Worm (Caenorhabditis elegans) whole organism, L1 larva: ENCODE data around the gene nspc-19.
A peak's percentile ranks its signal among the peaks of the same experiment; 100 is the strongest.

Source experiments
- C34B4.2 ChIP-seq: sonication (generic microtip); optimal IDR thresholded peaks from 2 replicates; lab custom pipeline; 2017; ENCODE audit warnings: mild to moderate bottlenecking, missing genetic modification characterization, missing compliant biosample characterization
- aly-2 ChIP-seq: fragments of 150-350 bp; optimal IDR thresholded peaks from 2 replicates; lab custom pipeline; 2014; ENCODE audit warnings: missing biosample characterization, missing genetic modification characterization
- blmp-1 ChIP-seq: fragments of 150-350 bp; optimal IDR thresholded peaks from 2 replicates; lab custom pipeline; 2014; ENCODE audit warnings: missing biosample characterization, missing genetic modification characterization
- ceh-63 ChIP-seq: fragments of 200-800 bp; sonication (Bioruptor generic); optimal IDR thresholded peaks from 2 replicates; lab custom pipeline; 2018; ENCODE audit warnings: mild to moderate bottlenecking, missing genetic modification characterization, missing compliant biosample characterization
- ceh-90 ChIP-seq: sonication (generic microtip); optimal IDR thresholded peaks from 2 replicates; lab custom pipeline; 2016; ENCODE audit warnings: missing genetic modification characterization, missing compliant biosample characterization
- efl-1 ChIP-seq, 4 experiments: fragments of 150-350 bp; optimal IDR thresholded peaks in 3 of 4; peaks in 1 of 4; 1 replicate in 1 of 4; 2 replicates in 3 of 4; lab custom pipeline; 2014; ENCODE audit warnings: missing biosample characterization in 2 of 4, missing genetic modification characterization in 2 of 4, missing genetic modification reagents in 2 of 4
- efl-3 ChIP-seq: fragments of 200-800 bp; sonication (Bioruptor generic); optimal IDR thresholded peaks from 2 replicates; lab custom pipeline; 2018; ENCODE audit warnings: mild to moderate bottlenecking, missing genetic modification characterization, missing compliant biosample characterization
- egl-27 ChIP-seq, 2 experiments: fragments of 150-350 bp in 1 of 2; sonication (generic microtip); optimal IDR thresholded peaks; 3 replicates each; lab custom pipeline; 2017 to 2018; ENCODE audit warnings: missing biosample characterization in 2 of 2, missing genetic modification characterization in 2 of 2, missing genetic modification reagents in 2 of 2
- elt-2 ChIP-seq: sonication (generic microtip); optimal IDR thresholded peaks from 2 replicates; lab custom pipeline; 2016; ENCODE audit warnings: missing genetic modification characterization, mild to moderate bottlenecking, inconsistent platforms, missing compliant biosample characterization, missing genetic modification reagents
- ets-5 ChIP-seq: fragments of 200-800 bp; sonication (Bioruptor generic); IDR thresholded peaks from 2 replicates; pipeline ENCODE4 v1.3.6; 2022; ENCODE audit warnings: missing genetic modification characterization, missing compliant biosample characterization
- fkh-10 ChIP-seq: sonication (generic microtip); optimal IDR thresholded peaks from 2 replicates; lab custom pipeline; 2017; ENCODE audit warnings: missing biosample characterization, missing genetic modification reagents, missing genetic modification characterization
- fkh-8 ChIP-seq: sonication (generic microtip); optimal IDR thresholded peaks from 2 replicates; lab custom pipeline; 2016; ENCODE audit warnings: mild to moderate bottlenecking, missing genetic modification characterization, missing compliant biosample characterization
- hlh-17 ChIP-seq: fragments of 200-800 bp; sonication (Bioruptor generic); optimal IDR thresholded peaks from 2 replicates; lab custom pipeline; 2018; ENCODE audit warnings: missing genetic modification characterization, mild to moderate bottlenecking, missing compliant biosample characterization, moderate library complexity, borderline replicate concordance
- hlh-4 ChIP-seq: sonication (generic microtip); optimal IDR thresholded peaks from 2 replicates; lab custom pipeline; 2016; ENCODE audit warnings: mild to moderate bottlenecking, missing genetic modification characterization, missing compliant biosample characterization
- hpl-2 ChIP-seq: fragments of 150-350 bp; optimal IDR thresholded peaks from 2 replicates; lab custom pipeline; 2014; ENCODE audit warnings: missing biosample characterization, missing genetic modification reagents, missing genetic modification characterization
- irx-1 ChIP-seq: sonication (generic microtip); optimal IDR thresholded peaks from 2 replicates; lab custom pipeline; 2016; ENCODE audit warnings: missing genetic modification characterization, missing compliant biosample characterization
- isw-1 ChIP-seq: fragments of 200-800 bp; sonication (Bioruptor generic); IDR thresholded peaks from 2 replicates; pipeline ENCODE4 v1.3.6; 2022; ENCODE audit warnings: missing genetic modification characterization, missing compliant biosample characterization
- lin-14 ChIP-seq: fragments of 200-800 bp; sonication (Bioruptor generic); optimal IDR thresholded peaks from 2 replicates; lab custom pipeline; 2018; ENCODE audit warnings: mild to moderate bottlenecking, missing genetic modification characterization, moderate library complexity, missing compliant biosample characterization
- lin-39 ChIP-seq: fragments of 150-350 bp; optimal IDR thresholded peaks from 2 replicates; lab custom pipeline; 2014; ENCODE audit warnings: missing biosample characterization, missing genetic modification reagents, missing genetic modification characterization
- mep-1 ChIP-seq: fragments of 150-350 bp; optimal IDR thresholded peaks from 2 replicates; lab custom pipeline; 2014; ENCODE audit warnings: missing biosample characterization, missing genetic modification characterization
- nhr-19 ChIP-seq: fragments of 200-800 bp; sonication (Bioruptor generic); conservative IDR thresholded peaks from 2 replicates; pipeline ENCODE4 v1.3.6; 2022; ENCODE audit warnings: missing genetic modification characterization, missing compliant biosample characterization
- nhr-237 ChIP-seq: fragments of 150-350 bp; optimal IDR thresholded peaks from 2 replicates; lab custom pipeline; 2014; ENCODE audit warnings: missing biosample characterization, missing genetic modification characterization
- nhr-71 ChIP-seq: sonication (generic microtip); optimal IDR thresholded peaks from 2 replicates; lab custom pipeline; 2016; ENCODE audit warnings: mild to moderate bottlenecking, missing genetic modification characterization, moderate library complexity, missing compliant biosample characterization
- nhr-85 ChIP-seq: sonication (generic microtip); peaks from one replicate; lab custom pipeline; 2016; ENCODE audit warnings: missing genetic modification characterization, inconsistent platforms, missing compliant biosample characterization
- pag-3 ChIP-seq: sonication (generic microtip); optimal IDR thresholded peaks from 2 replicates; lab custom pipeline; 2017; ENCODE audit warnings: missing genetic modification characterization, mild to moderate bottlenecking, missing compliant biosample characterization, antibody characterized with exemption, borderline replicate concordance; ENCODE audit not compliant: insufficient read depth
- pax-3 ChIP-seq: fragments of 200-800 bp; sonication (Bioruptor generic); optimal IDR thresholded peaks from 2 replicates; lab custom pipeline; 2018; ENCODE audit warnings: mild to moderate bottlenecking, missing genetic modification characterization, moderate library complexity, missing compliant biosample characterization
- pqm-1 ChIP-seq: sonication (generic microtip); optimal IDR thresholded peaks from 3 replicates; lab custom pipeline; 2017; ENCODE audit warnings: missing biosample characterization, missing genetic modification characterization
- skn-1 ChIP-seq: fragments of 150-350 bp; optimal IDR thresholded peaks from 2 replicates; lab custom pipeline; 2014; ENCODE audit warnings: missing biosample characterization, missing genetic modification characterization
- snpc-4 ChIP-seq: fragments of 150-350 bp; optimal IDR thresholded peaks from 2 replicates; lab custom pipeline; 2014; ENCODE audit warnings: missing biosample characterization, missing genetic modification characterization
- snu-23 ChIP-seq: sonication (generic microtip); optimal IDR thresholded peaks from 2 replicates; lab custom pipeline; 2016; ENCODE audit warnings: missing genetic modification characterization, missing compliant biosample characterization
- sox-4 ChIP-seq: sonication (generic microtip); optimal IDR thresholded peaks from 2 replicates; lab custom pipeline; 2016; ENCODE audit warnings: missing genetic modification characterization, missing compliant biosample characterization
- sptf-1 ChIP-seq: fragments of 150-350 bp; optimal IDR thresholded peaks from 2 replicates; lab custom pipeline; 2014; ENCODE audit warnings: missing biosample characterization, missing genetic modification characterization
- sup-37 ChIP-seq: fragments of 200-800 bp; sonication (Bioruptor generic); optimal IDR thresholded peaks from 2 replicates; lab custom pipeline; 2018; ENCODE audit warnings: mild to moderate bottlenecking, missing genetic modification characterization, missing compliant biosample characterization
- tbx-2 ChIP-seq: sonication (generic microtip); optimal IDR thresholded peaks from 2 replicates; lab custom pipeline; 2016; ENCODE audit warnings: missing genetic modification characterization, missing compliant biosample characterization
- unc-86 ChIP-seq: sonication (generic microtip); optimal IDR thresholded peaks from 2 replicates; lab custom pipeline; 2016; ENCODE audit warnings: missing genetic modification characterization, missing compliant biosample characterization
- unc-98 ChIP-seq: fragments of 200-800 bp; sonication (Bioruptor generic); IDR thresholded peaks from 2 replicates; pipeline ENCODE4 v1.3.6; 2022; ENCODE audit warnings: missing genetic modification characterization, missing compliant biosample characterization
- xbp-1 ChIP-seq: sonication (generic microtip); optimal IDR thresholded peaks from 2 replicates; lab custom pipeline; 2016; ENCODE audit warnings: missing genetic modification characterization, missing compliant biosample characterization
- ztf-4 ChIP-seq: fragments of 150-350 bp; optimal IDR thresholded peaks from 2 replicates; lab custom pipeline; 2014; ENCODE audit warnings: missing biosample characterization, missing genetic modification characterization

nspc-19 gene

ce11 chrX:14481637-14482036, 46.9 kb upstream of the nspc-19 start:
- TF ChIP-seq snpc-4 (peak; percentile 77), snu-23 (GFP tag; lab: Kevin White, UChicago) (no peak), isw-1 (no peak), elt-2 (tag; lab: Kevin White, UChicago) (no peak), ceh-63 (GFP tag; lab: Kevin White, UChicago) (no peak)

ce11 chrX:14484827-14485226, 43.7 kb upstream of the nspc-19 start, which contains the start of gene M163.8:
M163.8 (plus strand) TSS chrX:14485127.
- TF ChIP-seq hpl-2, result no peak
- TF ChIP-seq nhr-85 (tag; lab: Kevin White, UChicago), result peak; percentile 21

- no peak for TF ChIP-seq fkh-10 (GFP tag; lab: Kevin White, UChicago)
- no peak for TF ChIP-seq aly-2 (tag; lab: Kevin White, UChicago)
- TF ChIP-seq pqm-1, result no peak
- peak; percentile 16 for TF ChIP-seq blmp-1 (tag; lab: Kevin White, UChicago)
- TF ChIP-seq unc-86, result no peak
- TF ChIP-seq nhr-237 (tag; lab: Kevin White, UChicago), result no peak
- no peak for TF ChIP-seq C34B4.2
These were observed 42.0 kb upstream of the nspc-19 start for ce11 chrX:14486503-14486902.

ce11 chrX:14487333-14487732, 41.2 kb upstream of the nspc-19 start:
- TF ChIP-seq nhr-19 (no peak), tbx-2 (tag; lab: Kevin White, UChicago) (peak; percentile 2), mep-1 (tag; lab: Kevin White, UChicago) (peak; percentile 30), pag-3 (no peak), nhr-85 (tag; lab: Kevin White, UChicago) (peak; percentile 89), elt-2 (tag; lab: Kevin White, UChicago) (no peak), isw-1 (no peak), lin-14 (peak; percentile 34), lin-39 (tag; lab: Kevin White, UChicago) (peak; percentile 61), nhr-71 (tag; lab: Kevin White, UChicago) (peak; percentile 31), unc-98 (GFP tag; lab: Robert Waterston, UW) (no peak), efl-3 (GFP tag; lab: Kevin White, UChicago) (peak; percentile 46), irx-1 (tag; lab: Kevin White, UChicago) (peak; percentile 51), pax-3 (tag; lab: Kevin White, UChicago) (no peak), hlh-4 (tag; lab: Kevin White, UChicago) (no peak)

- TF ChIP-seq ceh-90 (tag; lab: Kevin White, UChicago) (no peak), sup-37 (no peak), sptf-1 (tag; lab: Kevin White, UChicago) (no peak), hlh-17 (GFP tag; lab: Kevin White, UChicago) (no peak), egl-27 (tag; optimal IDR thresholded peaks at IDR 0.05; lab: Kevin White, UChicago) (no peak), xbp-1 (no peak), isw-1 (no peak), ets-5 (no peak), efl-3 (GFP tag; lab: Kevin White, UChicago) (no peak), sox-4 (no peak), pag-3 (no peak), skn-1 (tag; lab: Kevin White, UChicago) (no peak), fkh-8 (tag; lab: Kevin White, UChicago) (no peak), ztf-4 (tag; lab: Kevin White, UChicago) (no peak), efl-1 (optimal IDR thresholded peaks at IDR 0.05; lab: Kevin White, UChicago) (no peak), efl-1 (GFP tag; optimal IDR thresholded peaks at IDR 0.05 in 1 of 2; lab: Kevin White, UChicago) (no peak)
- TF ChIP-seq, all 84 proteins: peak for 0
These were observed 40.7 kb upstream of the nspc-19 start for ce11 chrX:14487832-14488231.
